In the genomic region with DNA sequence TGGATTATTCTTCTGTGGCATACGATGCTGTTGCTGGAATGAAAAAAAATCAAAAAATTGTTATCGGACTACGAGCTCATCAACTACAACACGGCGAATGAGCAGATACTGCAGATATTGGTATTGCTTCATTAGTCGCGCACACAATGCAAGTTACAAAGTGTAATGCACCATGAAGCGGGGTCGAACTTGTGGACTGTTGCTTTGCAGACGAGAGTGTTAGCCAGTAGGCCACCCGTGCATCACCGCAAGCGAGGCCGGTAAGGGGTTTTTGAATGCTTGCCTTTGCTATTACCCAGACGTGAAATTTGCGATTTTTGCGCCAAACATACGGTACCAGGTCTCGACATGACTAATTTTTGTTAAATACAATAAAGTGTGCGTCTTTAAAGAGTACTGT, we compare ENCODE assay signal across 3 worm cellular contexts.
TF ChIP-seq lines count a peak whose summit lies in the region.

No protein-coding gene starts in this region.

TF ChIP-seq in whole organism, L1 larva, 84 proteins besides CTCF, POLR2A, EP300 and RAD21 (continued from another document and continues in another):
- TF ChIP-seq mab-9 (GFP tag; IDR thresholded peaks at IDR 0.05; lab: Robert Waterston, UW) (0 out of 2 replicates have a peak, but pooled peaks have one; percentile 20), tlp-1 (tag; optimal IDR thresholded peaks at IDR 0.05; lab: Kevin White, UChicago) (no peak), nhr-11 (tag; optimal IDR thresholded peaks at IDR 0.05; lab: Kevin White, UChicago) (no peak), xbp-1 (tag; optimal IDR thresholded peaks at IDR 0.05; lab: Kevin White, UChicago) (peak; percentile 57), nhr-20 (tag; optimal IDR thresholded peaks at IDR 0.05; lab: Kevin White, UChicago) (peak; percentile 82), fos-1 (tag; optimal IDR thresholded peaks at IDR 0.05; lab: Kevin White, UChicago) (peak; percentile 16), tbx-2 (tag; optimal IDR thresholded peaks at IDR 0.05; lab: Kevin White, UChicago) (peak; percentile 69), egl-13 (tag; optimal IDR thresholded peaks at IDR 0.05; lab: Kevin White, UChicago) (no peak), snu-23 (GFP tag; optimal IDR thresholded peaks at IDR 0.05; lab: Kevin White, UChicago) (peak; percentile 88), snpc-4 (tag; optimal IDR thresholded peaks at IDR 0.05; lab: Kevin White, UChicago) (peak; percentile 54), hlh-4 (tag; optimal IDR thresholded peaks at IDR 0.05; lab: Kevin White, UChicago) (no peak), mdl-1 (tag; optimal IDR thresholded peaks at IDR 0.05; lab: Kevin White, UChicago) (peak in 1 of 2 experiments; percentile 76), blmp-1 (tag; optimal IDR thresholded peaks at IDR 0.05; lab: Kevin White, UChicago) (no peak), elt-3 (tag; optimal IDR thresholded peaks at IDR 0.05; lab: Kevin White, UChicago) (peak in 2 of 6 experiments; percentile 24 to 58), lin-13 (GFP tag; optimal IDR thresholded peaks at IDR 0.05; lab: Kevin White, UChicago) (peak; percentile 48), ceh-63 (GFP tag; optimal IDR thresholded peaks at IDR 0.05; lab: Kevin White, UChicago) (no peak), lir-3 (tag; optimal IDR thresholded peaks at IDR 0.05; lab: Kevin White, UChicago; ENCODE audit: poor library complexity) (peak; percentile 64), lin-35 (GFP tag; optimal IDR thresholded peaks at IDR 0.05; lab: Kevin White, UChicago) (peak; percentile 67 to 87), mef-2 (tag; optimal IDR thresholded peaks at IDR 0.05; lab: Kevin White, UChicago) (no peak), ceh-8 (GFP tag; optimal IDR thresholded peaks at IDR 0.05; lab: Kevin White, UChicago) (peak; percentile 43), nhr-77 (tag; optimal IDR thresholded peaks at IDR 0.05; lab: Kevin White, UChicago) (peak; percentile 77), sptf-1 (tag; optimal IDR thresholded peaks at IDR 0.05; lab: Kevin White, UChicago) (no peak), unc-86 (tag; optimal IDR thresholded peaks at IDR 0.05; lab: Kevin White, UChicago) (no peak), nhr-90 (tag; optimal IDR thresholded peaks at IDR 0.05; lab: Kevin White, UChicago; ENCODE audit: poor library complexity) (peak; percentile 78), vab-15 (tag; optimal IDR thresholded peaks at IDR 0.05; lab: Kevin White, UChicago) (no peak), hlh-17 (GFP tag; optimal IDR thresholded peaks at IDR 0.05; lab: Kevin White, UChicago; ENCODE audit: borderline replicate concordance) (no peak), lsy-2 (tag; optimal IDR thresholded peaks at IDR 0.05; lab: Kevin White, UChicago) (peak; percentile 55 to 70), elt-2 (tag; optimal IDR thresholded peaks at IDR 0.05; lab: Kevin White, UChicago) (peak; percentile 43), nhr-19 (GFP tag; conservative IDR thresholded peaks at IDR 0.05; lab: Robert Waterston, UW) (peak; percentile 82), nhr-237 (tag; optimal IDR thresholded peaks at IDR 0.05; lab: Kevin White, UChicago) (no peak), egl-27 (tag; optimal IDR thresholded peaks at IDR 0.05; lab: Kevin White, UChicago) (no peak), nhr-85 (tag; lab: Kevin White, UChicago) (peak; percentile 74), aly-2 (tag; optimal IDR thresholded peaks at IDR 0.05; lab: Kevin White, UChicago) (peak; percentile 58), efl-1 (optimal IDR thresholded peaks at IDR 0.05; lab: Kevin White, UChicago) (peak; percentile 67 to 71), efl-1 (GFP tag; optimal IDR thresholded peaks at IDR 0.05 in 1 of 2; lab: Kevin White, UChicago) (peak; percentile 52 to 97), zag-1 (tag; optimal IDR thresholded peaks at IDR 0.05; lab: Kevin White, UChicago) (no peak), ets-5 (GFP tag; IDR thresholded peaks at IDR 0.05; lab: Robert Waterston, UW) (no peak), Y116A8C.19 (tag; optimal IDR thresholded peaks at IDR 0.05; lab: Kevin White, UChicago; ENCODE audit: borderline replicate concordance) (no peak), aha-1 (tag; optimal IDR thresholded peaks at IDR 0.05; lab: Kevin White, UChicago) (no peak), dsc-1 (tag; optimal IDR thresholded peaks at IDR 0.05; lab: Kevin White, UChicago) (peak; percentile 67), F16B12.6 (tag; optimal IDR thresholded peaks at IDR 0.05; lab: Kevin White, UChicago) (peak; percentile 15), ces-1 (GFP tag; optimal IDR thresholded peaks at IDR 0.05; lab: Kevin White, UChicago) (no peak)

TF ChIP-seq in whole organism, L3 larva, 47 proteins besides CTCF, POLR2A, EP300 and RAD21 (continued from another document):
- TF ChIP-seq jun-1 (tag; optimal IDR thresholded peaks at IDR 0.05; lab: Kevin White, UChicago) (peak; percentile 16), nhr-11 (tag; optimal IDR thresholded peaks at IDR 0.05; lab: Kevin White, UChicago) (no peak), eor-1 (tag; optimal IDR thresholded peaks at IDR 0.05; lab: Kevin White, UChicago) (no peak), egl-27 (tag; optimal IDR thresholded peaks at IDR 0.05; lab: Kevin White, UChicago) (peak; percentile 49), ama-1 (optimal IDR thresholded peaks at IDR 0.05; lab: Kevin White, UChicago) (peak; percentile 76), pha-4 (tag; optimal IDR thresholded peaks at IDR 0.05; lab: Kevin White, UChicago) (peak; percentile 78), nhr-12 (tag; optimal IDR thresholded peaks at IDR 0.05; lab: Kevin White, UChicago) (no peak), nhr-28 (tag; optimal IDR thresholded peaks at IDR 0.05; lab: Kevin White, UChicago) (no peak), mdl-1 (tag; optimal IDR thresholded peaks at IDR 0.05; lab: Kevin White, UChicago) (no peak), ceh-16 (tag; optimal IDR thresholded peaks at IDR 0.05; lab: Kevin White, UChicago) (no peak), skn-1 (tag; optimal IDR thresholded peaks at IDR 0.05; lab: Kevin White, UChicago) (peak; percentile 51), nhr-67 (tag; optimal IDR thresholded peaks at IDR 0.05; lab: Kevin White, UChicago) (no peak), daf-12 (tag; optimal IDR thresholded peaks at IDR 0.05; lab: Kevin White, UChicago) (no peak), ztf-4 (tag; optimal IDR thresholded peaks at IDR 0.05; lab: Kevin White, UChicago) (no peak), ZK546.5 (tag; optimal IDR thresholded peaks at IDR 0.05; lab: Kevin White, UChicago) (no peak), nhr-76 (tag; optimal IDR thresholded peaks at IDR 0.05; lab: Kevin White, UChicago) (no peak), unc-39 (tag; optimal IDR thresholded peaks at IDR 0.05; lab: Kevin White, UChicago) (no peak), elt-3 (tag; optimal IDR thresholded peaks at IDR 0.05; lab: Kevin White, UChicago) (peak in 1 of 3 experiments; percentile 10), nhr-25 (tag; optimal IDR thresholded peaks at IDR 0.05; lab: Kevin White, UChicago) (peak; percentile 66), R02D3.7 (tag; optimal IDR thresholded peaks at IDR 0.05; lab: Kevin White, UChicago) (peak; percentile 33), ztf-11 (tag; optimal IDR thresholded peaks at IDR 0.05; lab: Kevin White, UChicago) (no peak), elt-1 (tag; optimal IDR thresholded peaks at IDR 0.05; lab: Kevin White, UChicago) (no peak), zag-1 (tag; optimal IDR thresholded peaks at IDR 0.05; lab: Kevin White, UChicago) (no peak), nhr-237 (tag; optimal IDR thresholded peaks at IDR 0.05; lab: Kevin White, UChicago) (no peak), hmg-11 (tag; optimal IDR thresholded peaks at IDR 0.05; lab: Kevin White, UChicago) (peak; percentile 57), nhr-77 (tag; optimal IDR thresholded peaks at IDR 0.05; lab: Kevin White, UChicago) (no peak), tbx-2 (tag; optimal IDR thresholded peaks at IDR 0.05; lab: Kevin White, UChicago) (peak; percentile 56), aly-2 (tag; optimal IDR thresholded peaks at IDR 0.05; lab: Kevin White, UChicago) (no peak), nhr-23 (tag; optimal IDR thresholded peaks at IDR 0.05; lab: Kevin White, UChicago) (peak; percentile 62)

TF ChIP-seq in whole organism, young adult, 124 proteins besides CTCF, POLR2A, EP300 and RAD21 (continued from another document and continues in another):
- TF ChIP-seq egl-44 (GFP tag; IDR thresholded peaks at IDR 0.05; lab: Robert Waterston, UW) (peak; percentile 82; the same call in 1 of the 2 replicates), madf-10 (tag; optimal IDR thresholded peaks at IDR 0.05; lab: Kevin White, UChicago) (peak; percentile 83), ztf-25 (GFP tag; IDR thresholded peaks at IDR 0.05; lab: Robert Waterston, UW) (no peak; the same call in 1 of the 2 replicates), him-1 (tag; optimal IDR thresholded peaks at IDR 0.05; lab: Kevin White, UChicago) (peak; percentile 52), ekl-4 (GFP tag; IDR thresholded peaks at IDR 0.05; lab: Robert Waterston, UW) (peak; percentile 77; the same call in 1 of the 2 replicates), atf-7 (tag; optimal IDR thresholded peaks at IDR 0.05; lab: Kevin White, UChicago) (peak; percentile 76), fkh-3 (tag; optimal IDR thresholded peaks at IDR 0.05; lab: Kevin White, UChicago) (peak; percentile 59), pha-4 (tag; optimal IDR thresholded peaks at IDR 0.05; lab: Kevin White, UChicago) (no peak), ccch-3 (GFP tag; optimal IDR thresholded peaks at IDR 0.05; lab: Kevin White, UChicago) (no peak), madf-8 (GFP tag; conservative IDR thresholded peaks at IDR 0.05; lab: Robert Waterston, UW) (peak; percentile 19; the same call in 1 of the 2 replicates), tbx-9 (tag; optimal IDR thresholded peaks at IDR 0.05; lab: Kevin White, UChicago; ENCODE audit: borderline replicate concordance) (peak; percentile 13), sptf-2 (GFP tag; optimal IDR thresholded peaks at IDR 0.05; lab: Kevin White, UChicago) (peak; percentile 82), F33H1.4 (GFP tag; IDR thresholded peaks at IDR 0.05; lab: Robert Waterston, UW) (peak; percentile 70), Y79H2A.3 (GFP tag; conservative IDR thresholded peaks at IDR 0.05; lab: Robert Waterston, UW) (no peak), hsf-1 (GFP tag; IDR thresholded peaks at IDR 0.05; lab: Robert Waterston, UW) (peak; percentile 33; the same call in 1 of the 2 replicates), attf-6 (GFP tag; IDR thresholded peaks at IDR 0.05; lab: Robert Waterston, UW) (0 out of 2 replicates have a peak, but pooled peaks have one; percentile 72), ama-1 (optimal IDR thresholded peaks at IDR 0.05; lab: Kevin White, UChicago) (no peak), ama-1 (GFP tag; optimal IDR thresholded peaks at IDR 0.05; lab: Kevin White, UChicago) (peak; percentile 26 to 83), Y67H2A.10 (GFP tag; conservative IDR thresholded peaks at IDR 0.05; lab: Robert Waterston, UW) (no peak), efl-1 (GFP tag; optimal IDR thresholded peaks at IDR 0.05; lab: Kevin White, UChicago) (no peak), T07F8.4 (tag; optimal IDR thresholded peaks at IDR 0.05; lab: Kevin White, UChicago) (peak; percentile 87), B0336.3 (GFP tag; IDR thresholded peaks at IDR 0.05; lab: Robert Waterston, UW) (peak; percentile 73; the same call in 1 of the 2 replicates), ceh-100 (GFP tag; IDR thresholded peaks at IDR 0.05; lab: Robert Waterston, UW) (peak; percentile 54; the same call in 1 of the 2 replicates), snpc-3.4 (tag; optimal IDR thresholded peaks at IDR 0.05; lab: Kevin White, UChicago) (peak; percentile 72), Y53F4B.3 (GFP tag; IDR thresholded peaks at IDR 0.05; lab: Robert Waterston, UW) (no peak), athp-1 (tag; optimal IDR thresholded peaks at IDR 0.05; lab: Kevin White, UChicago) (peak; percentile 93), F57A8.1 (GFP tag; optimal IDR thresholded peaks at IDR 0.05; lab: Kevin White, UChicago) (peak; percentile 57), F49E8.2 (tag; optimal IDR thresholded peaks at IDR 0.05; lab: Kevin White, UChicago; ENCODE audit: insufficient read depth) (peak; percentile 91), hrde-1 (tag; optimal IDR thresholded peaks at IDR 0.05; lab: Kevin White, UChicago; ENCODE audit: borderline replicate concordance) (peak; percentile 77), lag-1 (GFP tag; IDR thresholded peaks at IDR 0.05; lab: Robert Waterston, UW) (no peak), bed-2 (GFP tag; IDR thresholded peaks at IDR 0.05; lab: Robert Waterston, UW) (0 out of 2 replicates have a peak, but pooled peaks have one; percentile 46), mxl-1 (tag; optimal IDR thresholded peaks at IDR 0.05; lab: Kevin White, UChicago) (peak; percentile 73), nhr-80 (tag; optimal IDR thresholded peaks at IDR 0.05; lab: Kevin White, UChicago) (peak; percentile 50), nfya-2 (GFP tag; IDR thresholded peaks at IDR 0.05; lab: Robert Waterston, UW) (0 out of 2 replicates have a peak, but pooled peaks have one; percentile 67), attf-3 (GFP tag; conservative IDR thresholded peaks at IDR 0.05; lab: Robert Waterston, UW) (peak; percentile 56; the same call in 1 of the 2 replicates), snpc-4 (GFP tag; optimal IDR thresholded peaks at IDR 0.05; lab: Kevin White, UChicago) (peak; percentile 68), snpc-4 (tag; optimal IDR thresholded peaks at IDR 0.05; lab: Kevin White, UChicago) (peak; percentile 18 to 71 (median 64)), F22D6.2 (tag; optimal IDR thresholded peaks at IDR 0.05; lab: Kevin White, UChicago) (peak; percentile 64), lsl-1 (GFP tag; optimal IDR thresholded peaks at IDR 0.05; lab: Kevin White, UChicago) (peak; percentile 78), bed-1 (GFP tag; IDR thresholded peaks at IDR 0.05; lab: Robert Waterston, UW) (0 out of 2 replicates have a peak, but pooled peaks have one; percentile 59), madf-3 (GFP tag; IDR thresholded peaks at IDR 0.05; lab: Robert Waterston, UW) (peak; percentile 67; the same call in 1 of the 2 replicates), ztf-22 (GFP tag; optimal IDR thresholded peaks at IDR 0.05; lab: Kevin White, UChicago) (peak; percentile 71), lsy-27 (tag; optimal IDR thresholded peaks at IDR 0.05; lab: Kevin White, UChicago; ENCODE audit: borderline replicate concordance, insufficient read depth) (no peak), rpc-1 (optimal IDR thresholded peaks at IDR 0.05; lab: Kevin White, UChicago) (peak; percentile 77), rpc-1 (tag; optimal IDR thresholded peaks at IDR 0.05; lab: Kevin White, UChicago) (peak; percentile 89), T26A5.8 (tag; optimal IDR thresholded peaks at IDR 0.05; lab: Kevin White, UChicago) (peak; percentile 76), xnd-1 (tag; optimal IDR thresholded peaks at IDR 0.05; lab: Kevin White, UChicago) (no peak), nfyb-1 (GFP tag; IDR thresholded peaks at IDR 0.05; lab: Robert Waterston, UW) (peak; percentile 94), rcor-1 (GFP tag; IDR thresholded peaks at IDR 0.05; lab: Robert Waterston, UW) (peak; percentile 81), C06A6.2 (GFP tag; conservative IDR thresholded peaks at IDR 0.05; lab: Robert Waterston, UW) (no peak), F10E7.11 (tag; optimal IDR thresholded peaks at IDR 0.05; lab: Kevin White, UChicago) (peak; percentile 81), unc-130 (GFP tag; optimal IDR thresholded peaks at IDR 0.05; lab: Kevin White, UChicago) (peak; percentile 84), ztf-28 (GFP tag; IDR thresholded peaks at IDR 0.05; lab: Robert Waterston, UW) (0 out of 2 replicates have a peak, but pooled peaks have one; percentile 50), mcd-1 (GFP tag; IDR thresholded peaks at IDR 0.05; lab: Robert Waterston, UW) (peak; percentile 74), sdz-38 (tag; optimal IDR thresholded peaks at IDR 0.05; lab: Kevin White, UChicago) (no peak), die-1 (tag; optimal IDR thresholded peaks at IDR 0.05; lab: Kevin White, UChicago) (peak; percentile 88), B0019.2 (GFP tag; conservative IDR thresholded peaks at IDR 0.05; lab: Robert Waterston, UW) (peak; percentile 54), K12H6.12 (tag; optimal IDR thresholded peaks at IDR 0.05; lab: Kevin White, UChicago) (peak; percentile 56), snpc-1.3 (tag; optimal IDR thresholded peaks at IDR 0.05; lab: Kevin White, UChicago; ENCODE audit: insufficient read depth) (peak; percentile 86), tbp1 (GFP tag; optimal IDR thresholded peaks at IDR 0.05; lab: Kevin White, UChicago) (peak; percentile 97), F55B11.4 (tag; optimal IDR thresholded peaks at IDR 0.05; lab: Kevin White, UChicago; ENCODE audit: borderline replicate concordance, insufficient read depth) (no peak), hmg-20 (GFP tag; IDR thresholded peaks at IDR 0.05; lab: Robert Waterston, UW) (peak; percentile 77; the same call in 1 of the 2 replicates)
